Worm (Caenorhabditis elegans): Measurements from ENCODE around the gene abu-9.

- TF ChIP-seq aly-1 (tag; optimal IDR thresholded peaks at IDR 0.05) = no peak
- no peak for TF ChIP-seq pes-1 (GFP tag; IDR thresholded peaks at IDR 0.05)
- no peak for TF ChIP-seq hmg-4 (GFP tag; optimal IDR thresholded peaks at IDR 0.05)
- TF ChIP-seq B0310.2 (tag; optimal IDR thresholded peaks at IDR 0.05) = no peak
- no peak for TF ChIP-seq ama-1 (optimal IDR thresholded peaks at IDR 0.05)
- TF ChIP-seq tbx-37 (GFP tag; conservative IDR thresholded peaks at IDR 0.05) = no peak
- no peak for TF ChIP-seq hnd-1 (tag; optimal IDR thresholded peaks at IDR 0.05)
- no peak for TF ChIP-seq flt-1 (GFP tag; IDR thresholded peaks at IDR 0.05)
These were observed 11.2 kb upstream of the abu-9 start for ce11 chrX:8310747-8311146.

Measured in whole organism, early embryonic.